Worm (Caenorhabditis elegans) whole organism, L1 larva: ENCODE data around the gene str-4.
A peak's percentile ranks its signal among the peaks of the same experiment; 100 is the strongest.

Experiments used
- C34B4.2 ChIP-seq: sonication (generic microtip); optimal IDR thresholded peaks from 2 replicates; lab custom pipeline; 2017; ENCODE audit warnings: mild to moderate bottlenecking, missing genetic modification characterization, missing compliant biosample characterization
- F16B12.6 ChIP-seq: fragments of 150-350 bp; optimal IDR thresholded peaks from 2 replicates; lab custom pipeline; 2014; ENCODE audit warnings: missing biosample characterization, missing genetic modification characterization
- aha-1 ChIP-seq: fragments of 150-350 bp; optimal IDR thresholded peaks from 2 replicates; lab custom pipeline; 2014; ENCODE audit warnings: missing biosample characterization, missing genetic modification characterization
- alr-1 ChIP-seq: fragments of 200-800 bp; sonication (Bioruptor generic); optimal IDR thresholded peaks from 2 replicates; lab custom pipeline; 2018; ENCODE audit warnings: borderline replicate concordance, mild to moderate bottlenecking, missing genetic modification characterization, missing compliant biosample characterization
- aly-2 ChIP-seq: fragments of 150-350 bp; optimal IDR thresholded peaks from 2 replicates; lab custom pipeline; 2014; ENCODE audit warnings: missing biosample characterization, missing genetic modification characterization
- ama-1 ChIP-seq: fragments of 150-350 bp; optimal IDR thresholded peaks from 2 replicates; lab custom pipeline; 2014
- ceh-8 ChIP-seq: fragments of 200-800 bp; sonication (Bioruptor generic); optimal IDR thresholded peaks from 2 replicates; lab custom pipeline; 2018; ENCODE audit warnings: mild to moderate bottlenecking, missing genetic modification characterization, moderate library complexity, missing compliant biosample characterization
- dsc-1 ChIP-seq: sonication (generic microtip); optimal IDR thresholded peaks from 2 replicates; lab custom pipeline; 2016; ENCODE audit warnings: mild to moderate bottlenecking, missing genetic modification characterization, missing compliant biosample characterization
- efl-1 ChIP-seq, 4 experiments: fragments of 150-350 bp; optimal IDR thresholded peaks in 3 of 4; peaks in 1 of 4; 1 replicate in 1 of 4; 2 replicates in 3 of 4; lab custom pipeline; 2014; ENCODE audit warnings: missing biosample characterization in 2 of 4, missing genetic modification characterization in 2 of 4, missing genetic modification reagents in 2 of 4
- egl-27 ChIP-seq, 2 experiments: fragments of 150-350 bp in 1 of 2; sonication (generic microtip); optimal IDR thresholded peaks; 3 replicates each; lab custom pipeline; 2017 to 2018; ENCODE audit warnings: missing biosample characterization in 2 of 2, missing genetic modification characterization in 2 of 2, missing genetic modification reagents in 2 of 2
- fkh-10 ChIP-seq: sonication (generic microtip); optimal IDR thresholded peaks from 2 replicates; lab custom pipeline; 2017; ENCODE audit warnings: missing biosample characterization, missing genetic modification reagents, missing genetic modification characterization
- fkh-8 ChIP-seq: sonication (generic microtip); optimal IDR thresholded peaks from 2 replicates; lab custom pipeline; 2016; ENCODE audit warnings: mild to moderate bottlenecking, missing genetic modification characterization, missing compliant biosample characterization
- grh-1 ChIP-seq: fragments of 200-800 bp; sonication (Bioruptor generic); IDR thresholded peaks from 2 replicates; pipeline ENCODE4 v1.3.6; 2022; ENCODE audit warnings: missing genetic modification reagents, missing genetic modification characterization, missing compliant biosample characterization
- hlh-17 ChIP-seq: fragments of 200-800 bp; sonication (Bioruptor generic); optimal IDR thresholded peaks from 2 replicates; lab custom pipeline; 2018; ENCODE audit warnings: missing genetic modification characterization, mild to moderate bottlenecking, missing compliant biosample characterization, moderate library complexity, borderline replicate concordance
- hpl-2 ChIP-seq: fragments of 150-350 bp; optimal IDR thresholded peaks from 2 replicates; lab custom pipeline; 2014; ENCODE audit warnings: missing biosample characterization, missing genetic modification reagents, missing genetic modification characterization
- irx-1 ChIP-seq: sonication (generic microtip); optimal IDR thresholded peaks from 2 replicates; lab custom pipeline; 2016; ENCODE audit warnings: missing genetic modification characterization, missing compliant biosample characterization
- isw-1 ChIP-seq: fragments of 200-800 bp; sonication (Bioruptor generic); IDR thresholded peaks from 2 replicates; pipeline ENCODE4 v1.3.6; 2022; ENCODE audit warnings: missing genetic modification characterization, missing compliant biosample characterization
- lin-14 ChIP-seq: fragments of 200-800 bp; sonication (Bioruptor generic); optimal IDR thresholded peaks from 2 replicates; lab custom pipeline; 2018; ENCODE audit warnings: mild to moderate bottlenecking, missing genetic modification characterization, moderate library complexity, missing compliant biosample characterization
- lin-39 ChIP-seq: fragments of 150-350 bp; optimal IDR thresholded peaks from 2 replicates; lab custom pipeline; 2014; ENCODE audit warnings: missing biosample characterization, missing genetic modification reagents, missing genetic modification characterization
- lsy-2 ChIP-seq, 2 experiments: fragments of 150-350 bp; optimal IDR thresholded peaks; 2 replicates each; lab custom pipeline; 2014; ENCODE audit warnings: missing biosample characterization in 2 of 2, missing genetic modification characterization in 2 of 2
- mab-9 ChIP-seq: fragments of 200-800 bp; sonication (Bioruptor generic); IDR thresholded peaks from 2 replicates; pipeline ENCODE4 v1.3.6; 2022; ENCODE audit warnings: missing genetic modification reagents, missing genetic modification characterization, missing compliant biosample characterization
- mdl-1 ChIP-seq, 2 experiments: fragments of 150-350 bp; optimal IDR thresholded peaks; 2 replicates each; lab custom pipeline; 2014 to 2017; ENCODE audit warnings: missing biosample characterization in 2 of 2, missing genetic modification characterization in 2 of 2, inconsistent platforms in 1 of 2
- mef-2 ChIP-seq: fragments of 150-350 bp; optimal IDR thresholded peaks from 2 replicates; lab custom pipeline; 2014; ENCODE audit warnings: missing biosample characterization, missing genetic modification characterization
- mep-1 ChIP-seq: fragments of 150-350 bp; optimal IDR thresholded peaks from 2 replicates; lab custom pipeline; 2014; ENCODE audit warnings: missing biosample characterization, missing genetic modification characterization
- nhr-11 ChIP-seq: fragments of 150-350 bp; optimal IDR thresholded peaks from 2 replicates; lab custom pipeline; 2014; ENCODE audit warnings: missing biosample characterization, missing genetic modification characterization
- nhr-12 ChIP-seq: sonication (generic microtip); optimal IDR thresholded peaks from 2 replicates; lab custom pipeline; 2017; ENCODE audit warnings: missing biosample characterization, missing genetic modification characterization
- nhr-20 ChIP-seq: sonication (generic microtip); optimal IDR thresholded peaks from 2 replicates; lab custom pipeline; 2016; ENCODE audit warnings: mild to moderate bottlenecking, missing genetic modification characterization, missing compliant biosample characterization
- nhr-47 ChIP-seq: sonication (generic microtip); optimal IDR thresholded peaks from 2 replicates; lab custom pipeline; 2016; ENCODE audit warnings: mild to moderate bottlenecking, missing genetic modification characterization, moderate library complexity, missing compliant biosample characterization
- nhr-71 ChIP-seq: sonication (generic microtip); optimal IDR thresholded peaks from 2 replicates; lab custom pipeline; 2016; ENCODE audit warnings: mild to moderate bottlenecking, missing genetic modification characterization, moderate library complexity, missing compliant biosample characterization
- nhr-90 ChIP-seq: sonication (generic microtip); optimal IDR thresholded peaks from 2 replicates; lab custom pipeline; 2016; ENCODE audit warnings: mild to moderate bottlenecking, missing genetic modification characterization, missing compliant biosample characterization; ENCODE audit not compliant: poor library complexity
- pax-3 ChIP-seq: fragments of 200-800 bp; sonication (Bioruptor generic); optimal IDR thresholded peaks from 2 replicates; lab custom pipeline; 2018; ENCODE audit warnings: mild to moderate bottlenecking, missing genetic modification characterization, moderate library complexity, missing compliant biosample characterization
- rnt-1 ChIP-seq: sonication (generic microtip); optimal IDR thresholded peaks from 2 replicates; lab custom pipeline; 2016; ENCODE audit warnings: mild to moderate bottlenecking, missing genetic modification characterization, moderate library complexity, missing compliant biosample characterization
- sup-37 ChIP-seq: fragments of 200-800 bp; sonication (Bioruptor generic); optimal IDR thresholded peaks from 2 replicates; lab custom pipeline; 2018; ENCODE audit warnings: mild to moderate bottlenecking, missing genetic modification characterization, missing compliant biosample characterization
- tbx-2 ChIP-seq: sonication (generic microtip); optimal IDR thresholded peaks from 2 replicates; lab custom pipeline; 2016; ENCODE audit warnings: missing genetic modification characterization, missing compliant biosample characterization
- unc-62 ChIP-seq: fragments of 150-350 bp; optimal IDR thresholded peaks from 2 replicates; lab custom pipeline; 2014; ENCODE audit warnings: missing biosample characterization, missing genetic modification reagents, missing genetic modification characterization
- unc-86 ChIP-seq: sonication (generic microtip); optimal IDR thresholded peaks from 2 replicates; lab custom pipeline; 2016; ENCODE audit warnings: missing genetic modification characterization, missing compliant biosample characterization
- vab-15 ChIP-seq: sonication (generic microtip); optimal IDR thresholded peaks from 2 replicates; lab custom pipeline; 2017; ENCODE audit warnings: missing genotype, mild to moderate bottlenecking, missing genetic modification characterization, missing compliant biosample characterization
- ztf-11 ChIP-seq, 2 experiments: sonication (generic microtip); optimal IDR thresholded peaks; 2 replicates each; lab custom pipeline; 2016 to 2017; ENCODE audit warnings: missing genetic modification characterization in 2 of 2, missing biosample characterization in 1 of 2, missing compliant biosample characterization in 1 of 2

Gene str-4

ce11 chrV:13350302-13350701 is 10.8 kb upstream of the str-4 start:
- TF ChIP-seq nhr-47 (tag; lab: Kevin White, UChicago) (no peak), pax-3 (tag; lab: Kevin White, UChicago) (no peak), fkh-10 (GFP tag; lab: Kevin White, UChicago) (peak; percentile 57)

DNA sequence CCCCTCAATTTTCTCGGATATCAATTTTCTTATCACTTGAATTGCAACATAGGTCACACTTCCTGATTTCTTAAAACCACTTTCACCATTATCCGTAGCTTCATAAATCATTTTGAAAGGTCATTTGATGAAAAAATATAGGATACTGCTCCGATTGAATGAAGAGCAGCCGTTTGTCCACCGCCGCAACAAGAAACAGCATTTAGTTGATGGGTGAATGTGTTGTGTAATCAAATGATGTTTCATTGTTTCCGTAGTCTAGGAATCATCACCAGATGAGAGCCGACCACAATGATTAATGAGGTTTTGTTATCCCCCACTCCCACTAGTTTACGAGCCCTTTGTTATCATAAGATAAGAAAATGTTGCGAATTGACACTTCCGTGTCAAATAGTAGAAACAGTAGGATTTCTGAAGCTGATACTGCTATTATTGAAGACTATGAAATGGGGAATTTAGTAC is 6.4 kb upstream of the str-4 start, which contains the start of gene twk-43:
twk-43 (plus strand) TSS at position 412 of the 462 bp plus-strand sequence.
- TF ChIP-seq nhr-20 (tag; lab: Kevin White, UChicago) (peak; percentile 25), aly-2 (tag; lab: Kevin White, UChicago) (no peak), hpl-2 (GFP tag; lab: Kevin White, UChicago) (no peak), mep-1 (no peak), lsy-2 (tag; optimal IDR thresholded peaks at IDR 0.05; lab: Kevin White, UChicago) (peak in 1 of 2 experiments; percentile 2), nhr-71 (tag; lab: Kevin White, UChicago) (peak; percentile 79), unc-62 (GFP tag; lab: Kevin White, UChicago) (no peak), rnt-1 (tag; lab: Kevin White, UChicago) (peak; percentile 85), sup-37 (GFP tag; lab: Kevin White, UChicago) (no peak), irx-1 (tag; lab: Kevin White, UChicago) (no peak), mab-9 (GFP tag; lab: Robert Waterston, UW) (no peak), aha-1 (tag; lab: Kevin White, UChicago) (no peak), grh-1 (GFP tag; lab: Robert Waterston, UW) (no peak), hlh-17 (GFP tag; lab: Kevin White, UChicago) (no peak), mdl-1 (tag; optimal IDR thresholded peaks at IDR 0.05; lab: Kevin White, UChicago) (no peak), ceh-8 (GFP tag; lab: Kevin White, UChicago) (no peak), lin-39 (tag; lab: Kevin White, UChicago) (peak; percentile 56), alr-1 (tag; lab: Kevin White, UChicago) (no peak), nhr-11 (no peak), tbx-2 (tag; lab: Kevin White, UChicago) (peak; percentile 10), lin-14 (GFP tag; lab: Kevin White, UChicago) (peak; percentile 88), nhr-12 (tag; lab: Kevin White, UChicago) (no peak), ama-1 (lab: Kevin White, UChicago) (no peak), fkh-10 (GFP tag; lab: Kevin White, UChicago) (no peak), efl-1 (optimal IDR thresholded peaks at IDR 0.05; lab: Kevin White, UChicago) (no peak), efl-1 (GFP tag; optimal IDR thresholded peaks at IDR 0.05 in 1 of 2; lab: Kevin White, UChicago) (no peak), C34B4.2 (tag; lab: Kevin White, UChicago) (no peak), ztf-11 (tag; optimal IDR thresholded peaks at IDR 0.05; lab: Kevin White, UChicago) (no peak), fkh-8 (tag; lab: Kevin White, UChicago) (no peak), dsc-1 (tag; lab: Kevin White, UChicago) (peak; percentile 71), vab-15 (tag; lab: Kevin White, UChicago) (peak; percentile 4)

DNA sequence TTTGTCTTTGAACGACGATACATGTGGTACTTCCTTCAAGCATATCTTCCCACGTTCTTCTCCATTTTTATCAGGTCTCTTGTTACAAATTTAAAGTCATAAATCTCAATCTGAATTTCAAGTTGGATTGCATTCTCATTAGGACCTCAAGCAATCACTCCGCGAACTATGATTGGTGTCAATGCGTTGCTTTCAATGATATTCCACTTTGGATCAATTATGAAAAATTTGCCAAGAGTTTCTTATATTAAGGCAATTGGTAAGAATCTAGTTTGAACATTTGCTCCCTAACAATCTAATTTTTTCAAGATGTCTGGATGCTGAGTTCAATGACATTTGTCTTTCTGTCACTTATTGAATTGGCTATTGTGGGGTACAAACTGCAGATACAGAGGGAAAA is 2.7 kb upstream of the str-4 start:
- TF ChIP-seq unc-86 (tag; lab: Kevin White, UChicago) (no peak), dsc-1 (tag; lab: Kevin White, UChicago) (peak; percentile 76), ceh-8 (GFP tag; lab: Kevin White, UChicago) (no peak)

DNA sequence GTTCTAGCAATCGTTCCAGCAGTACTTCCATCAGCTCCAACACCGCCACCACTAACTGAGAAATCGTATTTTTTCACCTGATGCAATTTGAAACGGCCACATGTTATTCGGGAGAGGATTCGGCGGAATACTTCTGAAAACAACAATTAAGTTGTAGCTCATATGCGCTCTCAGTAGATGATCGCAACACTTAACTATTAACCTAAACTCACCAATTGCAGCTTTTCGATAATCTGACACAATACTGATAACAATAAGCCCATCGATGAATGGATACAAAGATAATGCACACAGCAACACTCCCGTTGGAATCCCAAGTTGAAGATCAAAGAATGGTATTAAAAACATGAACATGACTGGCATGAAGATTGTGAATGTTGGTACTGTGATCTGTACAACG is 1.5 kb downstream of the str-4 start:
- TF ChIP-seq mef-2 (tag; lab: Kevin White, UChicago) (no peak), F16B12.6 (tag; lab: Kevin White, UChicago) (no peak), isw-1 (GFP tag; lab: Robert Waterston, UW) (no peak), nhr-90 (tag; lab: Kevin White, UChicago) (no peak), egl-27 (tag; optimal IDR thresholded peaks at IDR 0.05; lab: Kevin White, UChicago) (no peak), pax-3 (tag; lab: Kevin White, UChicago) (no peak)
